Fruit fly (Drosophila melanogaster) Kc167 (cell line): ENCODE measurements around the gene yellow-k.

Experiments
- Myc ChIP-seq: fragments of >200 bp; optimal IDR thresholded peaks from 2 replicates; lab custom pipeline; 2017; ENCODE audit warnings: missing external identifiers
- Sin3A ChIP-seq: fragments of >200 bp; optimal IDR thresholded peaks from 2 replicates; lab custom pipeline; 2018; ENCODE audit warnings: missing external identifiers
- h ChIP-seq: fragments of >200 bp; optimal IDR thresholded peaks from 3 replicates; lab custom pipeline; 2018; ENCODE audit warnings: missing external identifiers
- insv ChIP-seq: fragments of >200 bp; optimal IDR thresholded peaks from 3 replicates; lab custom pipeline; 2018; ENCODE audit warnings: missing external identifiers
- psq ChIP-seq: fragments of >200 bp; optimal IDR thresholded peaks from 2 replicates; lab custom pipeline; 2017; ENCODE audit warnings: missing external identifiers
- ttk ChIP-seq: sonication (Bioruptor generic); optimal IDR thresholded peaks from 2 replicates; lab custom pipeline; 2017; ENCODE audit warnings: missing external identifiers

Gene yellow-k

DNA sequence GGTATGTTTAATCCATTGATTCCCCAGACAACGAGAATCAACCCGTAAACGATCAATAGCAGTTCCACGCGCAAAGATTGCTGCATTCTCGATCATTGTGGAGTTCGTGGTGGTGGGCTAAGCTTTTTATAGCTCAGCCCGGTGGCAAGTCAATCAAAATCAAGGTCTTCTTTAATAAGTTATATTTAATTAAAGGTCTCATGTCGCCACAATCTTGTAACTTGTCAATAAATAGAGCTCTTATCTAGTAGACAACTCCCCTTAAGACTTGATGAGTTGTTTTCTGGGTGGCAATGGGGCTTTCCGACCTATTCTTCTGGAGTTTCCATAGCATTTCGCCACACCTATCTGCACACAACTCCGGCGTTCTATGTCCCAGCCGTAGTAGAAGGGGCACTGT is 7.7 kb downstream of the yellow-k start, which contains the start of gene CG42728:
Gene CG42728 (minus strand): TSS at position 101 of the 400 bp plus-strand sequence.
- TF ChIP-seq psq (lab: Kevin White, UChicago): no peak
- TF ChIP-seq Sin3A (lab: Kevin White, UChicago): no peak
- no peak for TF ChIP-seq insv (lab: Kevin White, UChicago)
- TF ChIP-seq ttk (lab: Kevin White, UChicago): no peak
- no peak for TF ChIP-seq h (lab: Kevin White, UChicago)
- TF ChIP-seq Myc (lab: Kevin White, UChicago): no peak

DNA sequence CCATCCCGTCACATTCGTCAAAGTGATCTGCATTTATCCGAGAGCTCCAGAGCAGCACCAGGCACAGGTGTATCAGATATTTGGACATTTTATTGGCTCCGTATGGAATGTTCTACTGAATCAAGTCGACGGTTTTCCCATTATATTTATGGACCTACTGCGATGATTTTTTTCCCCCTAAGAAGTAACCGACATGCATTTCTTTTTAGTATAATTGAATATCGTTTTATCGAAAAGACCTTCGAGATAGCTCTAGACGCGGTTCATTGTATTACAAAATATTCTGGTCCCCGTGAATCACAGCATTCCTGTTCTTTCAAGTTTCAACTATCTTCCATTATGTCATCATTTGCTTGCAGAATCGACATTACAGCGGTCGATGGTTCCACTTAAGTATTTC is 8.7 kb downstream of the yellow-k start, which contains the start of gene obst-H:
Gene obst-H (minus strand): TSS at position 101 of the 400 bp plus-strand sequence.
- TF ChIP-seq insv (lab: Kevin White, UChicago) (no peak), psq (lab: Kevin White, UChicago) (no peak), Sin3A (lab: Kevin White, UChicago) (no peak), h (lab: Kevin White, UChicago) (no peak), Myc (lab: Kevin White, UChicago) (no peak), ttk (lab: Kevin White, UChicago) (no peak)

DNA sequence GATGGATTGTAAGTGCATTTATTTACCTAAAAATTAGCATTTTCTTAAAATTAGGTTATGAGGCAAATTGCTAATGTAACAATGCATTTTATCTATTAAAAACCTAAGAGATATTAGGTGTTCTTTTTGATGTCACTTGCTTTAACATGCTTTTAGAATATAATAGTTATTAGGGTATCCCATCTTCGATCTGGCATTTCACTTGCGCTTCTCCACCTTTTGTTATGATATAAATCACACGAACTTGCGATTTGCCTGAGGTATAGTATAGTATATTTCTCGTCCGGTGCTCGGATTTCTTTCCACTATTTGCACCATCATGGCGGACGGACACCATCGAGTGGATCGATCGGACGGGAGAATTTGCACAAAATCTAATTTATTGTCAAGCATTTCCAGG is 9.7 kb downstream of the yellow-k start:
- TF ChIP-seq ttk (lab: Kevin White, UChicago) (no peak), psq (lab: Kevin White, UChicago) (no peak), h (lab: Kevin White, UChicago) (no peak), insv (lab: Kevin White, UChicago) (no peak), Sin3A (lab: Kevin White, UChicago) (no peak), Myc (lab: Kevin White, UChicago) (no peak)

DNA sequence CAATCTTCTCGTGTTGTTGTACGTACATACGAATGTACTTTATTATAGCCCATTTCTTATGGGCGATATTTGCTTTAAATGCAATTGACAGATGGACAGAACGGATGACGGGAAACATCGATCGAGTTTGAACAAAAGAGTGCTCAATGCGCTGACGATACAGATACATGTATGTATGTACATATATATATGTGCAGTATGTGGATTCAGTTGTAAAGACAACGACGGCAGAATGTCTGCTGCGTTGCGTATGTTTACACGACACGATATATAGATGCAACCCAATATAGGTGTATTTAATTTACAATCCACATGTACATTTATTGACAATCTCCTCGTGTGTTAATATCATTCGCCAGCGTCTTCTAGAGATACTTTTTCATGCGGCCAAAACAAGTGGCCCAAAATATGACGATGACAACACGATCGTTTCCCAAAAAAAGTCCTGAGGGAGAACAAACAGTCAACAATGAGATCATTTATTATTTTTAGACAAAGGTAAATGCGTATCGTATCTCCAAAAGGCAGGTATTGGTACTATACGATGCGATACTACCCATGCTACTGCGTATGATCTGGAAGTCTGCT is 10.3 kb downstream of the yellow-k start:
- TF ChIP-seq Sin3A (lab: Kevin White, UChicago): no peak
- no peak for TF ChIP-seq Myc (lab: Kevin White, UChicago)
- no peak for TF ChIP-seq insv (lab: Kevin White, UChicago)
- no peak for TF ChIP-seq h (lab: Kevin White, UChicago)
- TF ChIP-seq psq (lab: Kevin White, UChicago): no peak
- no peak for TF ChIP-seq ttk (lab: Kevin White, UChicago)

DNA sequence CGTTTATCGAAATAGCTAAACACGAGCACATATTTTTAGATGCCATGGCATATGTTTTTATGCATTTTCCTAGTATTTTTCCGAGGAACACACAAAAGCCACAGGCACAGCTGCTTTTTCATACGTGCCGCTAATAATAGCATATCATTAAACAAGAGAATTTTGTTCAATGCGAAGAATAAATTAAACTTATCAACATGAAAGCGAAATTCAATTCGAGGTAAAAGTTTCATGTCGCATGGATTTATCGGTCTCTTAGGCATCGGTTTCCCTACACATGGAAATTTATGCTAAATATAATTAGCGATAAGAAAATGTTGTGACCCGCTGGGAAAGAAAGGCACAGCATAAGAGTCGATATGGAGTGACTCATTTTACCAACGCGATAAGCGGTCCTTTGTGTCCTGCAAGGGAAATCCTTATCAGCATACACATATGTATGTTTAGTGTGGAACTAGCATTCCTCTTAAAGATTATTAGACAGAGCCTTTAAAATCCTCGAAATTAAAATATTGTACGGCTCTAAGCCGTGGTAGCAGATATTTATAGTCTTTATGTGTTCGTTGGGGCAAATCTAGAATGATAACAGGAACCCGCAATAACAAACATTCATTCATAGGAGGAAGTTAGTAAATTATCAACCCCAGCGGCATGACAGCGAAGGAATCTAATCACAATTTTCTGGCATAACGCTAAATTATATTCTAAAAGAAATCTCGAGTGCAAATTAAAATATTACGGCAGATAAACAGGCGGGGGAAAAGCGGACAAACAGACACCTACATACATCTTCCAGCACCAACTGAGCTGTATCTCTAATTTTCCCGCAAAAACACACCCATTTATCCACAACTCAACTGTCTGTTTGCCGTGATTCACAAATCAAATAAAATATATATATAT is 11.3 kb downstream of the yellow-k start, which contains the start of gene CG43248:
Gene CG43248 (minus strand): TSS at position 51 of the 903 bp plus-strand sequence.
- TF ChIP-seq psq (lab: Kevin White, UChicago) (no peak), Myc (lab: Kevin White, UChicago) (no peak), ttk (lab: Kevin White, UChicago) (no peak), insv (lab: Kevin White, UChicago) (no peak), Sin3A (lab: Kevin White, UChicago) (no peak), h (lab: Kevin White, UChicago) (no peak)

DNA sequence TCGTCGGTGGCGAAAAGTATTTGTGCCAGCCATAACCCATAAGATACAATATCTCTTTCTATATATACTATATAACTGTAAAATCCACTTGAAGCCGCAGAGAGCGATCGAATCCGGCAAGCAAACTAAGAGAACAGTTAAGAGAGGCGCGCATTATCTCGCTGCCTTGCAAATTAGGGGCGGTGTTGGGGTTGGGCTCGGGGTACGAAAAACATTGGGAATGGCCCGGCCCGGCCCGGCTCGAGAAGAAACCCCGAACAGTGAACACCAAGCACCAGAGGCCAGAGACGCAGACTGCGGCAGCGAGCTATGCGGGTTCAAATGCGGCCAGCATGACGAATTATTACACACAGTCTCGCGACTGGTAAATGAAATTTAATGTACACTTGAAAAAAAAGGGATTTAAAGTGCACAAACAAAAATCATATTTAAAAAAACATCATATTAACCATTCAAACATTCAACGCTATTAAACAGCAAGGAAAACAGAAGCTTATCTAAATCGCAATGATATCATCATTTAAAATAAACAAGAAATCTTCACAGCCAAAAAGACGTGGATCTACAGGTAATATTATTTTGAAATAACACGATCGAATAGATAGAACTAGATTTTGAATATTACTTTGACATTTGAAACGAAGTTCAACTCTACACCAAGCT is 12.1 kb downstream of the yellow-k start:
- TF ChIP-seq ttk (lab: Kevin White, UChicago) (no peak), Myc (lab: Kevin White, UChicago) (no peak), h (lab: Kevin White, UChicago) (no peak), insv (lab: Kevin White, UChicago) (no peak), Sin3A (lab: Kevin White, UChicago) (no peak), psq (lab: Kevin White, UChicago) (no peak)

DNA sequence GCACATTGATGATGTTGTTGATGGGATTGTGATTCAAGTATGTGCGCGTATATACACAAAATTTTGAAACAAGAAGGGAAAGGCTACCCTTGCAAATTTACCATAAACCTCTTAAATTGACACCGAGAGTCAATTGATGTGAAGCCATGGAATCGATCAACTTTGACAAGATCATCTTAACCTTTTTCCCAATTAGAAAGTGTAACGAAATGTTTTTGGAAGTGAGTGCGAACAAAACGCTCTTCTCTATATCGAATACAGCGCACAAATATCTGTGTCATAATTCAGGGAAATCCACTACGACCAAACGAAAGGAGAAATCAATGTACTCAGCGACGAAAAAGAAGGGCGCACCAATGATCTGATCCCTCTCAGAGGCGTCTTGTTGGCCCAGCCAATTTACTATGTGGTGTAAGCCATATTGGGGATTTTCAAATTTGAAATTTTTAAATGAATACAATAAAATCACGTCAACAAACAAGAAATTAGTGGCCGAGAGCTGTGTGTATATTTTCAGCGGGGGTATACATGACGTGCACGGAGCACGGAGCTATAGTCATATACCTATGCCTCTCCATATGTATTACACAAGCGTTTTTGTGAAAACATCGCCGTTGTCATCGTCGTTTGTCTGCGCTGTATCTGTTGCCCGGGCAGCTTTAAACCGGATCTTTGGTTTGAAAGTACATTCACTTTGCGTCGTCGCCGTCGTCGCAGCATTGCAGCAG is 13.1 kb downstream of the yellow-k start:
- TF ChIP-seq psq (lab: Kevin White, UChicago): no peak
- TF ChIP-seq insv (lab: Kevin White, UChicago): no peak
- no peak for TF ChIP-seq Sin3A (lab: Kevin White, UChicago)
- TF ChIP-seq h (lab: Kevin White, UChicago): no peak
- TF ChIP-seq Myc (lab: Kevin White, UChicago): no peak
- no peak for TF ChIP-seq ttk (lab: Kevin White, UChicago)

DNA sequence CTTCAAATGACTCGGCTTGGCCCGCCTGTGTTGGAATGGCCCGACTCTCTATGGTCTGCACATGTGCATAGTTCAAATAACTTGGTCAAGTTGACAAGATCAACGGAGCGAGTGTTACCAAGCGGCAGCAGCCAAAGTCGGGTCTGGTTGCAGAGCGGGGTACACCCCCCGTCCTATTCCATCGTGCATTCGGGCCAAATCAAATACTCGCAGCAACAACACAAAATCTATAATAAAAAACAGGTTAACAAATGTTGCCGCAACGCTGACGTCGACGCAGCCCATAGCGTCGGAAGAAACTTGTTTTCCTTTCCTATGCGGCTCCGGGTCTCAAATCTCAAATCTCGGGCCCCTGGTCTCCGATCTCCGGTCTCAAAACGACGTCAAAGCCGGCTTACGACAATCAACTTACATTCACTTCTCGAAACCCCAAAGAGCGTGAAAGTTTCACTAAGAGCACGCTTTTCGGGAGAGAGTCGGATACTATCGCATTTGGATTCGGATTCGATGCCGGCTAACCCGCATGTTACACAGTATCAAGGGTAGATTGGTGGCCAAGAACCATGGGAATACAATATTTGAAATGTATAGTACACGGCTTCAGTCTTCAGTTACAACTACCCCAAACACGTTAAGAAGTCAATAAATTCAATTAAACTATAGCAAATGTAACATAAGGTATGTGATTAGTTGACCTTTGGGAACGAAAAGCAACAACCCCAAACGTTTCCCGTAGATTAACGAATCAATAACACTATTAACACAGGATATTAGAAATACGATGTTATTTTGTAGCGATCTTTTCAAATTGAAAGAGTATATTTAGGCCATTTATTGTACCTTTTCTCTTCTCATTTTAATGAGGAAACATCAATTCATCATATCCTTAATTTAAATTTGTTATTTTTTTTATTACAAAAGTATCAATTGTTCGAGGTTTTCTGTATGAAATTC is 14.1 kb downstream of the yellow-k start:
- no peak for TF ChIP-seq psq (lab: Kevin White, UChicago)
- TF ChIP-seq h (lab: Kevin White, UChicago): no peak
- no peak for TF ChIP-seq insv (lab: Kevin White, UChicago)
- no peak for TF ChIP-seq Myc (lab: Kevin White, UChicago)
- no peak for TF ChIP-seq ttk (lab: Kevin White, UChicago)
- TF ChIP-seq Sin3A (lab: Kevin White, UChicago): no peak

DNA sequence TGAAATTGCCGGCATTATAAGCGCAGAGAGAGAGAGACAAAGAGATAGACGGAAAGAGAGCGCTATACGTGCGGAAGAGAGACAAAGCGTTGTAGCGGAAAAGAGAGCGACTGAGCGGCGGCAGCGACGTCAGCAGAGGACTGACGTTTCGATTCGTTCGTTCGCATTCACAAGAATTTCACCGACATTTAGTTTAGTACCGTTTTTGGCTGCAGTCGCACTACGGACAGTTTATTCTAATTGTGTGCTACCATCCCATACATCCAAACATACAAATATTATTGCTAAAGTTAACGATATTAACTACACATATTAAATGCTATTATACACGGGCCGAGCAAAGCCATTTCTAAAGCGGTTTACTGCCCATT is 14.8 kb downstream of the yellow-k start, which contains the start of gene CrebA:
Gene CrebA (plus strand): TSS at position 168 of the 371 bp plus-strand sequence.
- TF ChIP-seq ttk (lab: Kevin White, UChicago): no peak
- no peak for TF ChIP-seq psq (lab: Kevin White, UChicago)
